Worm (Caenorhabditis elegans) whole organism, late embryonic: ENCODE measurements around the gene mthf-1.

Experiments used
- C08G9.2 ChIP-seq: sonication (generic microtip); optimal IDR thresholded peaks from 2 replicates; lab custom pipeline; 2016; ENCODE audit warnings: mild to moderate bottlenecking, missing genetic modification characterization, moderate library complexity, missing compliant biosample characterization
- C38D4.7 ChIP-seq: fragments of 200-800 bp; sonication (Bioruptor generic); optimal IDR thresholded peaks from 2 replicates; lab custom pipeline; 2018; ENCODE audit warnings: mild to moderate bottlenecking, missing genetic modification characterization, moderate library complexity, missing compliant biosample characterization
- K02D7.2 ChIP-seq: sonication (generic microtip); optimal IDR thresholded peaks from 2 replicates; lab custom pipeline; 2017; ENCODE audit warnings: mild to moderate bottlenecking, missing genetic modification characterization, missing compliant biosample characterization
- K09A11.1 ChIP-seq: sonication (generic microtip); optimal IDR thresholded peaks from 2 replicates; lab custom pipeline; 2017; ENCODE audit warnings: antibody characterized with exemption, mild to moderate bottlenecking, missing genetic modification characterization, missing compliant biosample characterization; ENCODE audit not compliant: insufficient read depth
- T23F11.4 ChIP-seq: fragments of 200-800 bp; sonication (Bioruptor generic); optimal IDR thresholded peaks from 2 replicates; lab custom pipeline; 2018; ENCODE audit warnings: mild to moderate bottlenecking, missing genetic modification characterization, missing compliant biosample characterization
- Y22D7AL.16 ChIP-seq: sonication (generic microtip); optimal IDR thresholded peaks from 2 replicates; lab custom pipeline; 2016; ENCODE audit warnings: missing genetic modification characterization, missing compliant biosample characterization
- ahr-1 ChIP-seq: sonication (generic microtip); optimal IDR thresholded peaks from 2 replicates; lab custom pipeline; 2016; ENCODE audit warnings: missing genetic modification characterization, missing compliant biosample characterization
- ama-1 ChIP-seq: fragments of 150-350 bp; optimal IDR thresholded peaks from 2 replicates; lab custom pipeline; 2014
- ceh-14 ChIP-seq: sonication (generic microtip); optimal IDR thresholded peaks from 2 replicates; lab custom pipeline; 2016; ENCODE audit warnings: missing genotype, missing genetic modification characterization, missing compliant biosample characterization
- ceh-18 ChIP-seq: sonication (generic microtip); optimal IDR thresholded peaks from 2 replicates; lab custom pipeline; 2016; ENCODE audit warnings: missing genetic modification characterization, missing compliant biosample characterization
- ceh-19 ChIP-seq: fragments of 200-800 bp; sonication (Bioruptor generic); optimal IDR thresholded peaks from 2 replicates; lab custom pipeline; 2018; ENCODE audit warnings: mild to moderate bottlenecking, missing genetic modification characterization, missing compliant biosample characterization
- ceh-2 ChIP-seq: sonication (generic microtip); optimal IDR thresholded peaks from 2 replicates; lab custom pipeline; 2016; ENCODE audit warnings: missing genotype, missing genetic modification characterization, missing compliant biosample characterization
- ceh-22 ChIP-seq: sonication (generic microtip); optimal IDR thresholded peaks from 2 replicates; lab custom pipeline; 2017; ENCODE audit warnings: missing biosample characterization, missing genetic modification characterization
- ceh-30 ChIP-seq: fragments of 150-350 bp; optimal IDR thresholded peaks from 2 replicates; lab custom pipeline; 2014; ENCODE audit warnings: missing biosample characterization, missing genetic modification characterization
- ceh-31 ChIP-seq: sonication (generic microtip); optimal IDR thresholded peaks from 2 replicates; lab custom pipeline; 2016; ENCODE audit warnings: missing genetic modification characterization, missing compliant biosample characterization
- ceh-45 ChIP-seq: fragments of 200-800 bp; sonication (Bioruptor generic); IDR thresholded peaks from 2 replicates; pipeline ENCODE4 v1.3.6; 2022; ENCODE audit warnings: missing genetic modification reagents, missing genetic modification characterization, missing compliant biosample characterization
- ceh-48 ChIP-seq: sonication (generic microtip); optimal IDR thresholded peaks from 2 replicates; lab custom pipeline; 2016; ENCODE audit warnings: missing genetic modification characterization, inconsistent platforms, missing compliant biosample characterization
- ceh-6 ChIP-seq: fragments of 200-800 bp; sonication (Bioruptor generic); optimal IDR thresholded peaks from 2 replicates; lab custom pipeline; 2018; ENCODE audit warnings: mild to moderate bottlenecking, missing genetic modification characterization, missing compliant biosample characterization
- ceh-9 ChIP-seq: sonication (generic microtip); optimal IDR thresholded peaks from 2 replicates; lab custom pipeline; 2016; ENCODE audit warnings: mild to moderate bottlenecking, missing genetic modification characterization, inconsistent platforms, missing compliant biosample characterization
- che-1 ChIP-seq: sonication (generic microtip); optimal IDR thresholded peaks from 2 replicates; lab custom pipeline; 2016; ENCODE audit warnings: mild to moderate bottlenecking, missing genetic modification characterization, missing compliant biosample characterization
- dve-1 ChIP-seq: sonication (generic microtip); optimal IDR thresholded peaks from 2 replicates; lab custom pipeline; 2017; ENCODE audit warnings: antibody characterized with exemption, mild to moderate bottlenecking, missing genetic modification characterization, missing compliant biosample characterization
- elt-2 ChIP-seq: sonication (generic microtip); optimal IDR thresholded peaks from 2 replicates; lab custom pipeline; 2016; ENCODE audit warnings: missing genetic modification reagents, missing genetic modification characterization, missing compliant biosample characterization
- ets-4 ChIP-seq: sonication (generic microtip); optimal IDR thresholded peaks from 2 replicates; lab custom pipeline; 2016; ENCODE audit warnings: missing genetic modification characterization, missing compliant biosample characterization
- eyg-1 ChIP-seq: sonication (generic microtip); optimal IDR thresholded peaks from 2 replicates; lab custom pipeline; 2016; ENCODE audit warnings: missing genotype, missing genetic modification characterization, missing compliant biosample characterization
- fax-1 ChIP-seq: sonication (generic microtip); optimal IDR thresholded peaks from 2 replicates; lab custom pipeline; 2016; ENCODE audit warnings: missing genotype, missing genetic modification characterization, missing compliant biosample characterization
- fkh-6 ChIP-seq: sonication (generic microtip); optimal IDR thresholded peaks from 2 replicates; lab custom pipeline; 2016; ENCODE audit warnings: missing genetic modification characterization, missing compliant biosample characterization
- hlh-13 ChIP-seq: fragments of 200-800 bp; sonication (Bioruptor generic); optimal IDR thresholded peaks from 2 replicates; lab custom pipeline; 2018; ENCODE audit warnings: mild to moderate bottlenecking, missing genetic modification characterization, missing compliant biosample characterization
- hlh-15 ChIP-seq: sonication (generic microtip); optimal IDR thresholded peaks from 2 replicates; lab custom pipeline; 2016; ENCODE audit warnings: missing genetic modification characterization, missing compliant biosample characterization
- hlh-6 ChIP-seq: sonication (generic microtip); optimal IDR thresholded peaks from 2 replicates; lab custom pipeline; 2016; ENCODE audit warnings: missing genotype, missing genetic modification characterization, missing compliant biosample characterization
- madf-2 ChIP-seq: sonication (generic microtip); optimal IDR thresholded peaks from 2 replicates; lab custom pipeline; 2017; ENCODE audit warnings: missing genetic modification characterization, missing compliant biosample characterization
- nhr-232 ChIP-seq: sonication (generic microtip); optimal IDR thresholded peaks from 2 replicates; lab custom pipeline; 2016; ENCODE audit warnings: missing genetic modification characterization, missing compliant biosample characterization
- odd-2 ChIP-seq: sonication (generic microtip); optimal IDR thresholded peaks from 2 replicates; lab custom pipeline; 2017; ENCODE audit warnings: antibody characterized with exemption, mild to moderate bottlenecking, missing genetic modification characterization, missing compliant biosample characterization
- pat-9 ChIP-seq: fragments of 200-800 bp; sonication (Bioruptor generic); optimal IDR thresholded peaks from 2 replicates; lab custom pipeline; 2018; ENCODE audit warnings: mild to moderate bottlenecking, missing genetic modification characterization, moderate library complexity, missing compliant biosample characterization
- pha-2 ChIP-seq: sonication (generic microtip); optimal IDR thresholded peaks from 2 replicates; lab custom pipeline; 2017; ENCODE audit warnings: mild to moderate bottlenecking, missing genetic modification characterization, missing compliant biosample characterization
- pha-4 ChIP-seq: fragments of 150-350 bp; optimal IDR thresholded peaks from 2 replicates; lab custom pipeline; 2018; ENCODE audit warnings: missing biosample characterization, missing genetic modification reagents, missing genetic modification characterization
- pqm-1 ChIP-seq: sonication (generic microtip); optimal IDR thresholded peaks from 2 replicates; lab custom pipeline; 2016; ENCODE audit warnings: missing genetic modification characterization, missing compliant biosample characterization
- pros-1 ChIP-seq: fragments of 150-350 bp; optimal IDR thresholded peaks from 2 replicates; lab custom pipeline; 2014; ENCODE audit warnings: missing biosample characterization, missing genetic modification reagents, missing genetic modification characterization
- sdc-2 ChIP-seq: sonication (generic microtip); optimal IDR thresholded peaks from 2 replicates; lab custom pipeline; 2016; ENCODE audit warnings: missing genotype, missing genetic modification characterization, missing compliant biosample characterization
- sox-4 ChIP-seq: sonication (generic microtip); optimal IDR thresholded peaks from 2 replicates; lab custom pipeline; 2017; ENCODE audit warnings: mild to moderate bottlenecking, missing genetic modification characterization, inconsistent platforms, missing compliant biosample characterization
- syd-9 ChIP-seq: sonication (generic microtip); optimal IDR thresholded peaks from 2 replicates; lab custom pipeline; 2016; ENCODE audit warnings: mild to moderate bottlenecking, missing genetic modification characterization, moderate library complexity, missing compliant biosample characterization
- tbx-2 ChIP-seq: sonication (generic microtip); optimal IDR thresholded peaks from 2 replicates; lab custom pipeline; 2016; ENCODE audit warnings: missing genetic modification characterization, missing compliant biosample characterization
- tbx-7 ChIP-seq: sonication (generic microtip); optimal IDR thresholded peaks from 2 replicates; lab custom pipeline; 2016; ENCODE audit warnings: missing genotype, missing genetic modification characterization, missing compliant biosample characterization
- ttx-3 ChIP-seq: sonication (generic microtip); optimal IDR thresholded peaks from 2 replicates; lab custom pipeline; 2016; ENCODE audit warnings: missing genetic modification reagents, missing genetic modification characterization, missing compliant biosample characterization
- unc-3 ChIP-seq, 2 experiments: fragments of 200-800 bp in 1 of 2; sonication (Bioruptor generic) in 1 of 2; sonication (generic microtip) in 1 of 2; conservative IDR thresholded peaks in 1 of 2; optimal IDR thresholded peaks in 1 of 2; 2 replicates each; pipeline versions ENCODE4 v1.3.6 to Lab custom; 2016 to 2022; ENCODE audit warnings: missing compliant biosample characterization in 2 of 2, missing genetic modification characterization in 2 of 2, missing genetic modification reagents in 1 of 2
- unc-42 ChIP-seq: sonication (generic microtip); optimal IDR thresholded peaks from 2 replicates; lab custom pipeline; 2016; ENCODE audit warnings: missing genotype, missing genetic modification characterization, missing compliant biosample characterization
- unc-55 ChIP-seq: sonication (generic microtip); optimal IDR thresholded peaks from 2 replicates; lab custom pipeline; 2017; ENCODE audit warnings: missing biosample characterization, missing genetic modification reagents, missing genetic modification characterization
- ztf-16 ChIP-seq: sonication (generic microtip); optimal IDR thresholded peaks from 2 replicates; lab custom pipeline; 2017; ENCODE audit warnings: missing genetic modification characterization, missing compliant biosample characterization

The mthf-1 gene

DNA sequence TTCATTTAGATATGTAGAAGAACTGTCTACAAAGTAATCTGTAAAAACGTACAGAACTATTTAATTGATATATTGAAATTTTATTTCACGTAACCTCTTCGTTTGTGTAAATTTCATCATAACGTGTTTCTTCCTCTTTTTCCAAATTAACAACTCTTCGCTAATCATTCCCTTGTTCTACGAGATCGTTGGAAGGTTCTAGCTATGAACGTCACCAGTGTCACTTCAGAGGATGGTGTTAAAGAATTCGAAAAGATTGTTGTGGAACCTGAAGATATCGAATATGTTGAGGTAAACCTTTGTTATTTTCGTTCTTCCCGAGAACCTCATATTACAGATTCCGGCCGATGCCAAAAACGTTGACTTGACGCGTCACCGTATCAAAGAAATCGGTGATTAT, 5.2 kb downstream of the mthf-1 start, which contains the start of gene C06A8.6:
TSS of gene C06A8.6 (plus strand) at position 89 of the 400 bp plus-strand sequence.
- TF ChIP-seq K09A11.1 (tag; lab: Kevin White, UChicago): no peak
- TF ChIP-seq ttx-3 (tag; lab: Kevin White, UChicago): no peak
- TF ChIP-seq ceh-19 (GFP tag; lab: Kevin White, UChicago): no peak
- no peak for TF ChIP-seq ahr-1 (tag; lab: Kevin White, UChicago)
- TF ChIP-seq tbx-7 (tag; lab: Kevin White, UChicago): no peak
- TF ChIP-seq hlh-15 (tag; lab: Kevin White, UChicago): no peak
- TF ChIP-seq ceh-9: no peak
- TF ChIP-seq ceh-48 (tag; lab: Kevin White, UChicago): no peak
- no peak for TF ChIP-seq tbx-2 (tag; lab: Kevin White, UChicago)
- no peak for TF ChIP-seq ceh-2 (tag; lab: Kevin White, UChicago)
- no peak for TF ChIP-seq sdc-2 (tag; lab: Kevin White, UChicago)
- no peak for TF ChIP-seq ama-1 (lab: Kevin White, UChicago)
- no peak for TF ChIP-seq C38D4.7 (GFP tag; lab: Kevin White, UChicago)
- no peak for TF ChIP-seq hlh-6
- TF ChIP-seq K02D7.2 (tag; lab: Kevin White, UChicago): no peak
- TF ChIP-seq unc-42 (tag; lab: Kevin White, UChicago): no peak
- no peak for TF ChIP-seq ceh-6 (GFP tag; lab: Kevin White, UChicago)

DNA sequence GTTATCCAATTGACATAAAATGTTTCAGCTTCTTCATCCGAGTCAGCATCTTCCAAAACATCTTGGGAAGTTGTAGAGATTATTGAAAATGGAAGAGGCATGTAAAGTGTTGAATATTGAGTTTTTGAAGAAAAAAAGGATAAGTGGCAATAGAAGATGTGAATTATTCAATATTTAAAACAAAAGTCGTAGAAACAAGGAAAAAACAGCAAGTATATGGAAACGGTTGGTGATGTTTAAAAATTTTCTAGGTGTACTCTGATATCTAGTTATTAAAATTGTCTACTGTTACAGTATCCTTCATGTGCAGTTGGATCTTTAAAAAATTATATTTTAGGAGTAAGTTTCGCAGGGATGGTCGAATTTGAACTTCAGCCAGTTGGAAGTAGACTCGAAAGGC, 5.7 kb downstream of the mthf-1 start, which contains the start of gene C06A8.8:
TSS of gene C06A8.8 (minus strand) at position 101 of the 400 bp plus-strand sequence.
- TF ChIP-seq eyg-1 (tag; lab: Kevin White, UChicago) (no peak), tbx-7 (tag; lab: Kevin White, UChicago) (no peak), unc-42 (tag; lab: Kevin White, UChicago) (no peak), unc-55 (GFP tag; lab: Kevin White, UChicago) (no peak), pros-1 (tag; lab: Kevin White, UChicago) (no peak), ceh-30 (tag; lab: Kevin White, UChicago) (no peak), sox-4 (no peak), ceh-9 (no peak), ceh-31 (tag; lab: Kevin White, UChicago) (no peak), syd-9 (tag; lab: Kevin White, UChicago) (no peak), unc-3 (GFP tag; conservative IDR thresholded peaks at IDR 0.05; lab: Robert Waterston, UW) (no peak), unc-3 (tag; optimal IDR thresholded peaks at IDR 0.05; lab: Kevin White, UChicago) (no peak)
- TF ChIP-seq, all 69 proteins: peak for 0

DNA sequence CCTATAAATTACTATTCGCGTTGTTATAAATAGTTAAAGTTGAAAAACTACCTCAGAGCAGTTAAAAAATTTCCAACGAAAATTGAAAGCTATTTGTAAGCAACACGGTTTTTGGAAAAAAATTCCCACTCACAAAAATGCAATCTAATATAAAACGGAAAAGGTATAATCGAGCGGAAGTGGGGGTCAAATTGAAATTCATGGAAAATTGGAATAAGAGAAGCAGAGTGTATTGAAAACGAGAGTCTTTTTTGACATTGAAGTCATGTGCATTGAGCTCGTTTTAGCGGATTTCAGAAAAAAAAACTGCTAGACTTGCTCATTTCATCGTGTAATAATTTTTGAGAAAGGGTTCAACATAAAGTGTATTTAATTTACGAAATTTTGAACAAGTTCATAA, 7.4 kb downstream of the mthf-1 start:
- no peak for TF ChIP-seq ceh-6 (GFP tag; lab: Kevin White, UChicago)
- no peak for TF ChIP-seq ahr-1 (tag; lab: Kevin White, UChicago)
- no peak for TF ChIP-seq Y22D7AL.16
- TF ChIP-seq fkh-6 (tag; lab: Kevin White, UChicago): no peak
- TF ChIP-seq ceh-14: no peak
- TF ChIP-seq fax-1 (tag; lab: Kevin White, UChicago): no peak
- no peak for TF ChIP-seq madf-2 (tag; lab: Kevin White, UChicago)
- TF ChIP-seq pha-2 (tag; lab: Kevin White, UChicago): no peak
- TF ChIP-seq pha-4 (tag; lab: Kevin White, UChicago): no peak
- no peak for TF ChIP-seq T23F11.4 (GFP tag; lab: Kevin White, UChicago)
- no peak for TF ChIP-seq ttx-3 (tag; lab: Kevin White, UChicago)

DNA sequence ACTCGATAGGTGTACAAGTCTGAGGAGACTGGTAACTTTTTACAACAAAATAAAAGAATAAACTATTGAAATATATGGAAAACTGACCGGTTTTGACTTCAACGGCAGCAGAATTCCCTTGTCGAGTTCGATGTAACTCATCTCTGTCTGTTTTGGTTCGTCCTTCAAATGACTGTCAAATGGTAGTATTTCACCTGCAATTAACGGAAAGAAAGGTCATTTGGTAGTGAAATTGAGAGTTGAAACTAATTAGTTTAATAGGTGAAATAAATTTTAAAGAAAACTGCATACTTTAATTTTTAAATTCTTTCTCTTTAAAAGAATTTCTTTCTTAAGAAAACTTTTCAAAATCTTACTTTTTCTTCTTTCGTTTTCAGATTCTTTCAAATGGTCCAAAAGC, 8.4 kb downstream of the mthf-1 start:
- TF ChIP-seq ceh-18 (tag; lab: Kevin White, UChicago) (no peak), C38D4.7 (GFP tag; lab: Kevin White, UChicago) (no peak), ama-1 (lab: Kevin White, UChicago) (no peak), ceh-45 (no peak), ets-4 (no peak), fax-1 (tag; lab: Kevin White, UChicago) (no peak), fkh-6 (tag; lab: Kevin White, UChicago) (no peak), hlh-13 (GFP tag; lab: Kevin White, UChicago) (no peak), pat-9 (tag; lab: Kevin White, UChicago) (no peak), ceh-22 (no peak), ttx-3 (tag; lab: Kevin White, UChicago) (no peak), C08G9.2 (no peak), odd-2 (tag; lab: Kevin White, UChicago) (no peak), pqm-1 (no peak), che-1 (tag; lab: Kevin White, UChicago) (no peak), K02D7.2 (tag; lab: Kevin White, UChicago) (no peak), elt-2 (tag; lab: Kevin White, UChicago) (no peak), dve-1 (tag; lab: Kevin White, UChicago) (no peak), ztf-16 (tag; lab: Kevin White, UChicago) (no peak), nhr-232 (no peak)
